Worm (Caenorhabditis elegans): ENCODE results near the gene F22B3.10.

ce11 chrIV:11421696-11422095 lies 6.9 kb upstream of the F22B3.10 start, which contains the start of gene F22B3.7:
- TF ChIP-seq F26F4.8 (GFP tag; conservative IDR thresholded peaks at IDR 0.05) (no peak), fos-1 (tag; optimal IDR thresholded peaks at IDR 0.05) (no peak), ceh-20 (GFP tag; IDR thresholded peaks at IDR 0.05) (no peak), mep-1 (tag; optimal IDR thresholded peaks at IDR 0.05) (no peak), egl-27 (tag; optimal IDR thresholded peaks at IDR 0.05) (no peak), daf-16 (GFP tag; optimal IDR thresholded peaks at IDR 0.05) (no peak), daf-16 (tag; optimal IDR thresholded peaks at IDR 0.05) (no peak), nhr-11 (tag; optimal IDR thresholded peaks at IDR 0.05) (no peak), spr-1 (tag; optimal IDR thresholded peaks at IDR 0.05) (no peak), mxl-2 (GFP tag; conservative IDR thresholded peaks at IDR 0.05) (no peak), ztf-7 (tag; optimal IDR thresholded peaks at IDR 0.05) (no peak), skn-1 (tag; optimal IDR thresholded peaks at IDR 0.05) (no peak), pha-4 (GFP tag; IDR thresholded peaks at IDR 0.05) (no peak), pha-4 (tag; optimal IDR thresholded peaks at IDR 0.05) (no peak)

Measured in whole organism, L4 larva.